Fruit fly (Drosophila melanogaster): ENCODE results near the gene CG31909.
A peak's percentile ranks its signal among the peaks of the same experiment; 100 is the strongest.

The CG31909 gene

DNA sequence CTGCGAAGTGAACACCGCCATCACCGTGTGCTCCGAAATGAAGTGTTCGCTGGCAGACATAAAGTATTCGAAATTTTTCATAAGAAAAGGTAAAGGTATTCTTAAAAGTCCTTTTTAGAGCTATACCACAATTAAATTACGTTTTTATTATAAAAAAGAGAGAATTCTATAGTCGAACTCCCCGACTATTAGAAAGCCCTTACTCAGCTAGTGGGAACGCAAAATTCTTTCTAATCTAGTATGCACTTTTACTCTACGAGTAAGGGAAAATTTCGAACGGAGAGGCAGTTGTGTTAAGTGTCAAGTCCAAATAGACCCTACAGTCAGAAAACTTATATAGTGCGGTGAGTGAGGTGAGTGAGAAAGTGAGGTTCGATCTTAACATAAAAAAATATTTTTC lies at the start of gene CG31909:
TSS of gene CG31909 (plus strand) at position 301 of the 400 bp plus-strand sequence.
- TF ChIP-seq CG10348 (GFP tag; IDR thresholded peaks at IDR 0.05) (no peak), CG4496 (GFP tag; IDR thresholded peaks at IDR 0.05) (no peak), fd96Ca (GFP tag; IDR thresholded peaks at IDR 0.05) (no peak), gl (tag; optimal IDR thresholded peaks at IDR 0.05) (no peak), CG32121 (GFP tag; IDR thresholded peaks at IDR 0.05) (no peak), CG12605 (GFP tag; IDR thresholded peaks at IDR 0.05) (no peak), CG15710 (tag; optimal IDR thresholded peaks at IDR 0.05) (no peak), Pif1B (GFP tag; optimal IDR thresholded peaks at IDR 0.05) (no peak), rn (GFP tag; IDR thresholded peaks at IDR 0.05) (no peak), CG34367 (tag; optimal IDR thresholded peaks at IDR 0.05) (no peak), CG14655 (GFP tag; optimal IDR thresholded peaks at IDR 0.05) (no peak), CG9948 (tag; optimal IDR thresholded peaks at IDR 0.05) (no peak), CG8159 (tag; optimal IDR thresholded peaks at IDR 0.05) (no peak), D1 (tag; optimal IDR thresholded peaks at IDR 0.05) (no peak), Ets98B (GFP tag; IDR thresholded peaks at IDR 0.05) (no peak), EcR (GFP tag; optimal IDR thresholded peaks at IDR 0.05) (no peak)

DNA sequence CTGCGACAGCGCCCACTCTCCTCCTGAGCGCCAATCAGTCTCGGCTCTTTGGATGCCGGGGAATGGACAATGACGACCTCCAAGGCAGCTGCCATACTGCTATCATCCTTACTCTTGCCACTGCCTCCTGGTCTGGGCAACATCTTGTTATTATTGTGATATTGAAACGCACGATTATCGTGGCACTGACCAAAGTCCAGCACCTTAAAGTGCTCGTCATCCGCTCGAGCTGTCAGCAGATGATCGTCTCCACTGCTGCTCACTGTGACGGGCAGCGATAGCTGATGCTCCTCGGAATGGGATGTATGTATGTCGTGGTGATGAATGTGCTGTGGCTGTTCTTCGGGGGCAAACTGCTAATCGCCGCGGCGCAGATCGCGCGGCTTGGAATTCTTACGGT lies 49.7 kb upstream of the CG31909 start:
- no peak for TF ChIP-seq CG14655 (GFP tag; optimal IDR thresholded peaks at IDR 0.05)
- TF ChIP-seq fd96Ca (GFP tag; IDR thresholded peaks at IDR 0.05), result no peak; the same call in 2 of the 3 replicates
- TF ChIP-seq CG32121 (GFP tag; IDR thresholded peaks at IDR 0.05), result 0 out of 2 replicates have a peak, but pooled peaks have one; percentile 19
- peak; percentile 69 for TF ChIP-seq gl (tag; optimal IDR thresholded peaks at IDR 0.05)
- TF ChIP-seq CG4496 (GFP tag; IDR thresholded peaks at IDR 0.05), result peak; percentile 51; the same call in 1 of the 3 replicates
- TF ChIP-seq Pif1A (GFP tag; optimal IDR thresholded peaks at IDR 0.05), result no peak
- peak; percentile 16 for TF ChIP-seq EcR (GFP tag; optimal IDR thresholded peaks at IDR 0.05)
- TF ChIP-seq CG17806 (tag; optimal IDR thresholded peaks at IDR 0.05), result peak; percentile 11
- TF ChIP-seq CG8159 (tag; optimal IDR thresholded peaks at IDR 0.05), result no peak
- no peak for TF ChIP-seq CG8301 (tag; optimal IDR thresholded peaks at IDR 0.05)
- TF ChIP-seq CG13204 (GFP tag; optimal IDR thresholded peaks at IDR 0.05), result no peak
- TF ChIP-seq CG9948 (tag; optimal IDR thresholded peaks at IDR 0.05), result no peak
- TF ChIP-seq Pif1B (GFP tag; optimal IDR thresholded peaks at IDR 0.05), result no peak
- no peak for TF ChIP-seq Snoo (tag; optimal IDR thresholded peaks at IDR 0.05)

DNA sequence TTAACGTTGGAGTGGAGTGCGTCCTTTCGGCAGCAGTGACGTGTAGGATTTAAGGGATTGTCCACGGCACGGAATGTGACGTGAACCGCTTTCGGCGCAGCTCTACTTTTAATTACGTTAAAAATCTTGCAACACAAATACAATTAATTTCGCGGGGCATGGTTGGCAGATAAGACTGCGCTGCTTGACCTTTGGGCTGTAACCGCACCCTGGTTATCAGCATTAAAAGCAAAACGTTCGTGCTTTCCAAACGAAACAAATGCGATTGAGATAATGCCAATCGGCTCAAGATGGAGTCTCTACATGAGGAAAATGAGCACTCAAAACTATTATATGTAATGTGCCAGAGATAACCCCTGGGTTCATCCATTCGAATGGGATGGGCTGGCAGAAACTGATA lies 43.8 kb upstream of the CG31909 start:
- TF ChIP-seq CG4496 (GFP tag; IDR thresholded peaks at IDR 0.05) (0 out of 3 replicates have a peak, but pooled peaks have one; percentile 51), CG9948 (tag; optimal IDR thresholded peaks at IDR 0.05) (no peak)

DNA sequence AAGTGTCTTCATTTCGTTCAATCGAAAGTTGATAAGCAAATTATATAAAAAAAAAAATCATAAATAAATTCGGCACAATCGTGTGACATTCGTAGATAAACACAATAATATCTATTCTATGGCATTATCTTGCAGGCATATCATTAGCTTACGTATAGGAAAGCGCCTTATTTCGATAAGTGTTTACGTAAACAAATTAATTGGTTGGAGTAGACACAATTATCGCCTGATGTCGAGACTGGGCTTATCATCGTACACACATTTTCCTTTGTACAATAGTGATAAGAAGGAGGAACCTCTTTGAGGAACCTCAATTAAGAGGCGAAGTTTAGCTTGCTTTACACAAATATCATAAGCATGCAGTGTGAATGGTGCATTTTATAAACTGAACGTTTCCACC lies 42.4 kb upstream of the CG31909 start:
- TF ChIP-seq D1 (tag; optimal IDR thresholded peaks at IDR 0.05) (no peak), CG14655 (GFP tag; optimal IDR thresholded peaks at IDR 0.05) (no peak), CG15710 (tag; optimal IDR thresholded peaks at IDR 0.05) (no peak), Snoo (tag; optimal IDR thresholded peaks at IDR 0.05) (no peak), Pif1B (GFP tag; optimal IDR thresholded peaks at IDR 0.05) (no peak), CG13204 (GFP tag; optimal IDR thresholded peaks at IDR 0.05) (no peak), rn (GFP tag; IDR thresholded peaks at IDR 0.05) (no peak), CG32121 (GFP tag; IDR thresholded peaks at IDR 0.05) (no peak)

DNA sequence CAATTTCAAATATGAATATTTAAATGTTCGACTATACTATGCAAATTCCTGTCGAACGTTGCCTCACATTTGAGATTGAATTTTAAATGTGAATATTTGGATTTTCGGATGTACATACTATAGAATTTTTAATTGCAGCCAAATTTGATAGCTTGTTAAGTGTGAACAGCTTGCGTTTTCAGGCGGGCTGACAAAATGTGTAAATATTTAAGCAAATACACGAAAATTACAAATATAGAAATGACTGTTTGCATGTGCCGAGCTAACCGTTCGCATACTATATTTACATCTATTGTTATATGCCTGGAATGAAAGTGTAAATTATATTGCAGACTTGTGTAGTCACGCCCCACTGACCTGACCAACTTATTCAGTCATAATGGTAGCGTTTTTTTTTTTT lies 41.7 kb upstream of the CG31909 start:
- TF ChIP-seq CG8301 (tag; optimal IDR thresholded peaks at IDR 0.05), result no peak
- TF ChIP-seq CG10348 (GFP tag; IDR thresholded peaks at IDR 0.05), result no peak
- no peak for TF ChIP-seq D1 (tag; optimal IDR thresholded peaks at IDR 0.05)
- no peak for TF ChIP-seq Pif1B (GFP tag; optimal IDR thresholded peaks at IDR 0.05)
- no peak for TF ChIP-seq gl (tag; optimal IDR thresholded peaks at IDR 0.05)
- no peak for TF ChIP-seq CG34367 (tag; optimal IDR thresholded peaks at IDR 0.05)
- TF ChIP-seq CG12605 (GFP tag; IDR thresholded peaks at IDR 0.05), result no peak
- TF ChIP-seq fd96Ca (GFP tag; IDR thresholded peaks at IDR 0.05), result no peak
- TF ChIP-seq CG13204 (GFP tag; optimal IDR thresholded peaks at IDR 0.05), result no peak
- TF ChIP-seq CG4496 (GFP tag; IDR thresholded peaks at IDR 0.05), result no peak; the same call in 2 of the 3 replicates
- no peak for TF ChIP-seq Pif1A (GFP tag; optimal IDR thresholded peaks at IDR 0.05)
- TF ChIP-seq Ets98B (GFP tag; IDR thresholded peaks at IDR 0.05), result no peak
- no peak for TF ChIP-seq CG32121 (GFP tag; IDR thresholded peaks at IDR 0.05)
- TF ChIP-seq CG14655 (GFP tag; optimal IDR thresholded peaks at IDR 0.05), result no peak
- no peak for TF ChIP-seq CG8159 (tag; optimal IDR thresholded peaks at IDR 0.05)
- TF ChIP-seq rn (GFP tag; IDR thresholded peaks at IDR 0.05), result no peak
- TF ChIP-seq CG15710 (tag; optimal IDR thresholded peaks at IDR 0.05), result no peak
- no peak for TF ChIP-seq CG9948 (tag; optimal IDR thresholded peaks at IDR 0.05)

DNA sequence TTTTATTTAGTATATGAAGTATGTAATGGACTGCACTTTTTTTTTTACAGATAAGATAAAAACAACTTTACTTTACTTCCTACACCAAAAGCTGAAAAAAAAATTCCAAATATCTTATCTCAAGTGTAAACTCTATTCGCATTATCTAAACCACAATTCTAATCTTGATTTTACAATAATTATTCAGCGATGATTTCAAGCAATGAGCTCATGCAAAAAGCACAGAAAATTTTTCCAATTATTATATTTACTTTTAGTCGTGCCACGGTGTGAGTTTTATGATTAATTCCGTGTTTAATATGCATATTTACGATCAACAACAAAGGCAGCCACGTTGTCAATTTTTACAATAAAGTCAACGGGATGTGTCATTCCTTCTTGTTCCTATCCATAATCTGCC lies 41.0 kb upstream of the CG31909 start:
- TF ChIP-seq CG15710 (tag; optimal IDR thresholded peaks at IDR 0.05) (no peak), Ets98B (GFP tag; IDR thresholded peaks at IDR 0.05) (no peak), gl (tag; optimal IDR thresholded peaks at IDR 0.05) (no peak), CG9948 (tag; optimal IDR thresholded peaks at IDR 0.05) (no peak)

DNA sequence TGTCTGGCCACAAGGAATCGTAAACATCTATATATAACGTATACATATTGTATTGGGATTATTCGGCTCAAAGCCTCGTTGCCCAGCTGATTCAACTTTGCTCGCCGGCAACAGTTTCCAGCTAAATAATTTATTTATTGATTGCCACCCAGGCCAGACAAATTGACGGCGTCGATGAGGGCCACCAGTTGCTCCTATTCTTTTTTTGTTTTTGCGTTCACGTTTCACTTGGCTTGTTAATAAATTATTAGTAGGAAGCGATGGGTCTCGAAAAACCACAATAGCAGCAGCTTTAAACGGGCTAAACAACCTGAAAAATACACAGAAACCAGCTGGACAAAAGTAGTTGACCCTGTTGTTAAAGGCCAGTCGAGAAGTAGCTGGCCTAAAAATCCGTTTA lies 40.3 kb upstream of the CG31909 start:
- TF ChIP-seq EcR (GFP tag; optimal IDR thresholded peaks at IDR 0.05) (peak; percentile 6), CG17806 (tag; optimal IDR thresholded peaks at IDR 0.05) (no peak), CG14655 (GFP tag; optimal IDR thresholded peaks at IDR 0.05) (no peak), CG4496 (GFP tag; IDR thresholded peaks at IDR 0.05) (0 out of 3 replicates have a peak, but pooled peaks have one; percentile 34), CG10348 (GFP tag; IDR thresholded peaks at IDR 0.05) (no peak)
